Worm (Caenorhabditis elegans) whole organism, L2 larva: ENCODE results near the gene cosa-1.

Experiments
- C34F6.9 ChIP-seq: fragments of 150-350 bp; optimal IDR thresholded peaks from 2 replicates; lab custom pipeline; 2014; ENCODE audit warnings: missing biosample characterization, missing genetic modification characterization
- F13H6.1 ChIP-seq: sonication (generic microtip); optimal IDR thresholded peaks from 2 replicates; lab custom pipeline; 2016; ENCODE audit warnings: missing genetic modification characterization, missing compliant biosample characterization
- R02D3.7 ChIP-seq: fragments of 150-350 bp; optimal IDR thresholded peaks from 2 replicates; lab custom pipeline; 2014; ENCODE audit warnings: missing biosample characterization, missing genetic modification characterization
- Y55F3AM.14 ChIP-seq: fragments of 200-800 bp; sonication (Bioruptor generic); optimal IDR thresholded peaks from 2 replicates; lab custom pipeline; 2018; ENCODE audit warnings: mild to moderate bottlenecking, missing genetic modification characterization, missing compliant biosample characterization
- ZK546.5 ChIP-seq: sonication (generic microtip); optimal IDR thresholded peaks from 2 replicates; lab custom pipeline; 2017; ENCODE audit warnings: missing biosample characterization, missing genetic modification characterization
- alr-1 ChIP-seq: fragments of 150-350 bp; optimal IDR thresholded peaks from 2 replicates; lab custom pipeline; 2014; ENCODE audit warnings: missing biosample characterization, missing genetic modification characterization
- aly-2 ChIP-seq: fragments of 150-350 bp; optimal IDR thresholded peaks from 2 replicates; lab custom pipeline; 2014; ENCODE audit warnings: missing biosample characterization, missing genetic modification characterization
- ama-1 ChIP-seq: fragments of 150-350 bp; optimal IDR thresholded peaks from 2 replicates; lab custom pipeline; 2018; ENCODE audit warnings: inconsistent platforms
- blmp-1 ChIP-seq: sonication (generic microtip); optimal IDR thresholded peaks from 2 replicates; lab custom pipeline; 2017; ENCODE audit warnings: missing genetic modification characterization, mild to moderate bottlenecking, missing compliant biosample characterization, antibody characterized with exemption, moderate library complexity; ENCODE audit not compliant: insufficient read depth
- ceh-16 ChIP-seq: fragments of 150-350 bp; optimal IDR thresholded peaks from 2 replicates; lab custom pipeline; 2014; ENCODE audit warnings: missing biosample characterization, missing genetic modification characterization
- ceh-82 ChIP-seq: fragments of 150-350 bp; optimal IDR thresholded peaks from 2 replicates; lab custom pipeline; 2014; ENCODE audit warnings: missing biosample characterization, missing genetic modification characterization
- crh-2 ChIP-seq: sonication (generic microtip); optimal IDR thresholded peaks from 2 replicates; lab custom pipeline; 2017; ENCODE audit warnings: missing biosample characterization, missing genetic modification characterization
- dmd-4 ChIP-seq: sonication (generic microtip); optimal IDR thresholded peaks from 2 replicates; lab custom pipeline; 2017; ENCODE audit warnings: missing biosample characterization, missing genetic modification characterization
- egl-27 ChIP-seq: sonication (generic microtip); optimal IDR thresholded peaks from 3 replicates; lab custom pipeline; 2017; ENCODE audit warnings: missing biosample characterization, missing genetic modification reagents, missing genetic modification characterization
- elt-1 ChIP-seq: fragments of 150-350 bp; optimal IDR thresholded peaks from 2 replicates; lab custom pipeline; 2014; ENCODE audit warnings: missing biosample characterization, missing genetic modification characterization
- elt-3 ChIP-seq: sonication (generic microtip); optimal IDR thresholded peaks from 2 replicates; lab custom pipeline; 2017; ENCODE audit warnings: missing biosample characterization, missing genetic modification characterization
- fos-1 ChIP-seq: fragments of 150-350 bp; optimal IDR thresholded peaks from 2 replicates; lab custom pipeline; 2014; ENCODE audit warnings: missing biosample characterization, missing genetic modification characterization
- lin-11 ChIP-seq: fragments of 150-350 bp; sonication (generic microtip); optimal IDR thresholded peaks from 2 replicates; lab custom pipeline; 2014; ENCODE audit warnings: missing biosample characterization, missing genetic modification characterization, inconsistent platforms, mixed read lengths
- lin-13 ChIP-seq: fragments of 150-350 bp; optimal IDR thresholded peaks from 2 replicates; lab custom pipeline; 2014; ENCODE audit warnings: missing biosample characterization, missing genetic modification reagents, missing genetic modification characterization
- lin-39 ChIP-seq: fragments of 150-350 bp; optimal IDR thresholded peaks from 2 replicates; lab custom pipeline; 2014; ENCODE audit warnings: missing biosample characterization, missing genetic modification reagents, missing genetic modification characterization
- lsy-2 ChIP-seq, 2 experiments: fragments of 150-350 bp in 1 of 2; sonication (generic microtip) in 1 of 2; optimal IDR thresholded peaks; 2 replicates each; lab custom pipeline; 2014 to 2017; ENCODE audit warnings: missing biosample characterization in 2 of 2, missing genetic modification characterization in 2 of 2
- mab-5 ChIP-seq: fragments of 150-350 bp; optimal IDR thresholded peaks from 2 replicates; lab custom pipeline; 2014; ENCODE audit warnings: missing biosample characterization, missing genetic modification characterization
- mbf-1 ChIP-seq: sonication (generic microtip); optimal IDR thresholded peaks from 2 replicates; lab custom pipeline; 2017; ENCODE audit warnings: missing biosample characterization, missing genetic modification characterization
- mdl-1 ChIP-seq, 2 experiments: fragments of 150-350 bp in 1 of 2; sonication (generic microtip) in 1 of 2; optimal IDR thresholded peaks; 2 replicates each; lab custom pipeline; 2017; ENCODE audit warnings: missing biosample characterization in 2 of 2, missing genetic modification characterization in 2 of 2
- nhr-10 ChIP-seq: sonication (generic microtip); optimal IDR thresholded peaks from 2 replicates; lab custom pipeline; 2017; ENCODE audit warnings: missing biosample characterization, missing genetic modification characterization
- nhr-11 ChIP-seq: fragments of 150-350 bp; optimal IDR thresholded peaks from 2 replicates; lab custom pipeline; 2014; ENCODE audit warnings: missing biosample characterization, missing genetic modification characterization
- nhr-12 ChIP-seq: fragments of 150-350 bp; optimal IDR thresholded peaks from 2 replicates; lab custom pipeline; 2014; ENCODE audit warnings: missing biosample characterization, missing genetic modification characterization
- nhr-129 ChIP-seq: fragments of 150-350 bp; optimal IDR thresholded peaks from 2 replicates; lab custom pipeline; 2014; ENCODE audit warnings: missing biosample characterization, missing genetic modification characterization
- nhr-21 ChIP-seq: fragments of 150-350 bp; optimal IDR thresholded peaks from 2 replicates; lab custom pipeline; 2014; ENCODE audit warnings: missing biosample characterization, missing genetic modification characterization
- nhr-237 ChIP-seq: fragments of 150-350 bp; optimal IDR thresholded peaks from 2 replicates; lab custom pipeline; 2014; ENCODE audit warnings: missing biosample characterization, missing genetic modification characterization
- nhr-25 ChIP-seq: fragments of 150-350 bp; sonication (generic microtip); optimal IDR thresholded peaks from 3 replicates; lab custom pipeline; 2014; ENCODE audit warnings: missing biosample characterization, missing genetic modification characterization
- nhr-6 ChIP-seq: fragments of 150-350 bp; optimal IDR thresholded peaks from 2 replicates; lab custom pipeline; 2014; ENCODE audit warnings: missing biosample characterization, missing genetic modification characterization
- nhr-77 ChIP-seq: fragments of 150-350 bp; optimal IDR thresholded peaks from 2 replicates; lab custom pipeline; 2014; ENCODE audit warnings: missing biosample characterization, missing genetic modification characterization
- peb-1 ChIP-seq: fragments of 150-350 bp; optimal IDR thresholded peaks from 2 replicates; lab custom pipeline; 2014; ENCODE audit warnings: missing biosample characterization, missing genetic modification characterization
- sem-4 ChIP-seq: fragments of 150-350 bp; optimal IDR thresholded peaks from 2 replicates; lab custom pipeline; 2014; ENCODE audit warnings: missing biosample characterization, missing genetic modification reagents, missing genetic modification characterization
- skn-1 ChIP-seq: sonication (generic microtip); optimal IDR thresholded peaks from 2 replicates; lab custom pipeline; 2017; ENCODE audit warnings: missing biosample characterization, missing genetic modification characterization
- sma-3 ChIP-seq: sonication (generic microtip); optimal IDR thresholded peaks from 2 replicates; lab custom pipeline; 2016; ENCODE audit warnings: missing genetic modification reagents, missing genetic modification characterization, missing compliant biosample characterization
- sma-9 ChIP-seq, 2 experiments: fragments of 150-350 bp in 1 of 2; sonication (generic microtip) in 1 of 2; optimal IDR thresholded peaks; 2 replicates each; lab custom pipeline; 2014 to 2016; ENCODE audit warnings: missing genetic modification characterization in 2 of 2, mild to moderate bottlenecking in 1 of 2, missing biosample characterization in 1 of 2, missing compliant biosample characterization in 1 of 2, missing genetic modification reagents in 1 of 2, moderate library complexity in 1 of 2
- snpc-4 ChIP-seq: fragments of 150-350 bp; optimal IDR thresholded peaks from 2 replicates; lab custom pipeline; 2014; ENCODE audit warnings: missing biosample characterization, missing genetic modification characterization
- unc-39 ChIP-seq: fragments of 150-350 bp; optimal IDR thresholded peaks from 2 replicates; lab custom pipeline; 2014; ENCODE audit warnings: missing biosample characterization, missing genetic modification characterization
- unc-55 ChIP-seq: fragments of 150-350 bp; sonication (generic microtip); optimal IDR thresholded peaks from 3 replicates; lab custom pipeline; 2014; ENCODE audit warnings: missing biosample characterization, missing genetic modification reagents, missing genetic modification characterization
- unc-62 ChIP-seq: fragments of 150-350 bp; optimal IDR thresholded peaks from 2 replicates; lab custom pipeline; 2014; ENCODE audit warnings: missing biosample characterization, missing genetic modification reagents, missing genetic modification characterization
- ztf-1 ChIP-seq: fragments of 200-800 bp; sonication (Bioruptor generic); conservative IDR thresholded peaks from 2 replicates; pipeline ENCODE4 v1.3.6; 2022; ENCODE audit warnings: missing genetic modification characterization, missing compliant biosample characterization
- ztf-11 ChIP-seq: sonication (generic microtip); optimal IDR thresholded peaks from 2 replicates; lab custom pipeline; 2017; ENCODE audit warnings: missing biosample characterization, missing genetic modification characterization

Gene cosa-1

ce11 chrIII:2769078-2769477 is 43.2 kb downstream of the cosa-1 start:
- TF ChIP-seq nhr-237 (tag; lab: Kevin White, UChicago) = no peak
- TF ChIP-seq mab-5 (tag; lab: Kevin White, UChicago) = no peak
- no peak for TF ChIP-seq nhr-77 (tag; lab: Kevin White, UChicago)
- TF ChIP-seq sem-4 (tag; lab: Kevin White, UChicago) = no peak
- TF ChIP-seq dmd-4 (tag; lab: Kevin White, UChicago) = no peak
- no peak for TF ChIP-seq ceh-16 (tag; lab: Kevin White, UChicago)
- TF ChIP-seq lin-13 (GFP tag; lab: Kevin White, UChicago) = no peak
- TF ChIP-seq ZK546.5 = no peak
- no peak for TF ChIP-seq mbf-1
- TF ChIP-seq crh-2 = no peak
- TF ChIP-seq egl-27 = no peak
- no peak for TF ChIP-seq lin-39 (tag; lab: Kevin White, UChicago)
- TF ChIP-seq unc-39 = no peak
- TF ChIP-seq ztf-11 (tag; lab: Kevin White, UChicago) = no peak
- TF ChIP-seq snpc-4 (tag; lab: Kevin White, UChicago) = no peak
- TF ChIP-seq lsy-2 (tag; optimal IDR thresholded peaks at IDR 0.05; lab: Kevin White, UChicago) = no peak
- TF ChIP-seq aly-2 (tag; lab: Kevin White, UChicago) = no peak

- TF ChIP-seq ztf-11 (tag; lab: Kevin White, UChicago) (no peak), nhr-77 (tag; lab: Kevin White, UChicago) (no peak), skn-1 (tag; lab: Kevin White, UChicago) (no peak), unc-39 (no peak), lsy-2 (tag; optimal IDR thresholded peaks at IDR 0.05; lab: Kevin White, UChicago) (no peak), sma-9 (GFP tag; optimal IDR thresholded peaks at IDR 0.05; lab: Kevin White, UChicago) (no peak), sma-9 (tag; optimal IDR thresholded peaks at IDR 0.05; lab: Kevin White, UChicago) (no peak), unc-62 (GFP tag; lab: Kevin White, UChicago) (no peak), F13H6.1 (no peak), fos-1 (no peak), sem-4 (tag; lab: Kevin White, UChicago) (no peak)
- TF ChIP-seq, all 48 proteins: peak for 0
Measured at ce11 chrIII:2770752-2771151, 44.8 kb downstream of the cosa-1 start.

DNA sequence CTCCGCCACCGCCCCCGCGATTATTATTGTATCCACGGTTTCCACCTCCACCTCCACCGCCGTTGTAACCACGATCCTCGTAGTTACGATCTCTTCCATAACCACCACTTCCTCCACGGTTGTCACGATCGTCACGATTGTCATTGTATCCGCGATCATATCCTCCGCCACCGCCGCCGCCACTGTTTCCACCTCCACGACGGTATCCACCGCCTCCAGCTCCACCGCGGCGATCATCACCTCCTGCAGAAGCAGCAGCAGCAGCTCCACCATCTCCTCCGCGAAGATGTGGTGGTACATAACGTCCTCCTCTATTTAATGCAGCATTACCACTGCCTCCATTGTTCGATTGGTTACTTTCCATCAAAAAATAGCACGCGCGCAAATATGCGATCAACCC is 52.7 kb downstream of the cosa-1 start, which contains the start of gene laf-1:
laf-1 (minus strand) TSS at position 399 of the 400 bp plus-strand sequence.
- TF ChIP-seq R02D3.7 (tag; lab: Kevin White, UChicago) = no peak
- no peak for TF ChIP-seq egl-27
- TF ChIP-seq lin-11 = no peak
- TF ChIP-seq ztf-11 (tag; lab: Kevin White, UChicago) = no peak
- TF ChIP-seq ceh-82 (tag; lab: Kevin White, UChicago) = no peak
- TF ChIP-seq Y55F3AM.14 (GFP tag; lab: Kevin White, UChicago) = no peak
- TF ChIP-seq nhr-129 (tag; lab: Kevin White, UChicago) = no peak
- TF ChIP-seq sma-3 (GFP tag; lab: Kevin White, UChicago) = no peak
- no peak for TF ChIP-seq peb-1 (tag; lab: Kevin White, UChicago)
- TF ChIP-seq ZK546.5 = no peak
- no peak for TF ChIP-seq aly-2 (tag; lab: Kevin White, UChicago)
- no peak for TF ChIP-seq C34F6.9 (tag; lab: Kevin White, UChicago)
- no peak for TF ChIP-seq sma-9 (GFP tag; optimal IDR thresholded peaks at IDR 0.05; lab: Kevin White, UChicago)
- no peak for TF ChIP-seq sma-9 (tag; optimal IDR thresholded peaks at IDR 0.05; lab: Kevin White, UChicago)
- no peak for TF ChIP-seq alr-1 (tag; lab: Kevin White, UChicago)
- TF ChIP-seq ztf-1 = no peak
- no peak for TF ChIP-seq unc-39
- no peak for TF ChIP-seq nhr-11
- no peak for TF ChIP-seq lin-39 (tag; lab: Kevin White, UChicago)
- TF ChIP-seq snpc-4 (tag; lab: Kevin White, UChicago) = no peak
- no peak for TF ChIP-seq blmp-1

- TF ChIP-seq ZK546.5 (no peak), skn-1 (tag; lab: Kevin White, UChicago) (no peak), elt-1 (tag; lab: Kevin White, UChicago) (no peak), nhr-12 (tag; lab: Kevin White, UChicago) (no peak), ama-1 (no peak), mab-5 (tag; lab: Kevin White, UChicago) (no peak), unc-62 (GFP tag; lab: Kevin White, UChicago) (no peak), nhr-6 (tag; lab: Kevin White, UChicago) (no peak), nhr-21 (tag; lab: Kevin White, UChicago) (no peak), unc-39 (no peak), ceh-82 (tag; lab: Kevin White, UChicago) (no peak), nhr-77 (tag; lab: Kevin White, UChicago) (no peak), ztf-1 (no peak), elt-3 (no peak), mdl-1 (tag; optimal IDR thresholded peaks at IDR 0.05; lab: Kevin White, UChicago) (peak in 1 of 2 experiments; percentile 19), C34F6.9 (tag; lab: Kevin White, UChicago) (peak; percentile 14), nhr-25 (no peak), sma-9 (GFP tag; optimal IDR thresholded peaks at IDR 0.05; lab: Kevin White, UChicago) (no peak), sma-9 (tag; optimal IDR thresholded peaks at IDR 0.05; lab: Kevin White, UChicago) (no peak), lin-13 (GFP tag; lab: Kevin White, UChicago) (no peak), unc-55 (GFP tag; lab: Kevin White, UChicago) (peak; percentile 30), alr-1 (tag; lab: Kevin White, UChicago) (no peak), ceh-16 (tag; lab: Kevin White, UChicago) (no peak), crh-2 (peak; percentile 40), egl-27 (no peak), nhr-10 (tag; lab: Kevin White, UChicago) (no peak)
Measured at ce11 chrIII:2780283-2780682, 54.4 kb downstream of the cosa-1 start.
